Fruit fly (Drosophila melanogaster) whole organism, embryonic: Measurements from ENCODE around the gene Sap30.

Source experiments
- Asciz ChIP-seq: fragments of 200-800 bp; sonication (Bioruptor generic); optimal IDR thresholded peaks from 2 replicates; lab custom pipeline; 2017; ENCODE audit warnings: missing biosample characterization, mild to moderate bottlenecking, missing genetic modification characterization, missing genetic modification reagents
- Atf3 ChIP-seq: fragments of 200-800 bp; sonication (Bioruptor generic); optimal IDR thresholded peaks from 3 replicates; lab custom pipeline; 2016; ENCODE audit warnings: missing biosample characterization, missing genetic modification characterization
- Blimp-1 ChIP-seq: fragments of 200-800 bp; sonication (Bioruptor generic); optimal IDR thresholded peaks from 3 replicates; lab custom pipeline; 2018; ENCODE audit warnings: missing biosample characterization, missing genetic modification characterization, mild to moderate bottlenecking, moderate library complexity, missing genetic modification reagents
- BtbVII ChIP-seq: fragments of 200-800 bp; sonication (Bioruptor generic); optimal IDR thresholded peaks from 3 replicates; lab custom pipeline; 2017; ENCODE audit warnings: missing biosample characterization, mild to moderate bottlenecking, missing genetic modification characterization
- CG10147 ChIP-seq: fragments of 200-800 bp; sonication (Bioruptor generic); optimal IDR thresholded peaks from 2 replicates; lab custom pipeline; 2019; ENCODE audit warnings: missing biosample characterization, mild to moderate bottlenecking, missing genetic modification characterization, moderate library complexity
- CG10654 ChIP-seq: fragments of 200-800 bp; sonication (Bioruptor generic); optimal IDR thresholded peaks from 2 replicates; lab custom pipeline; 2016; ENCODE audit warnings: missing biosample characterization, missing genetic modification characterization
- CG11085 ChIP-seq: fragments of 200-800 bp; sonication (Bioruptor generic); IDR thresholded peaks from 2 replicates; pipeline ENCODE4 v1.3.6; 2022; ENCODE audit warnings: missing biosample characterization, missing genetic modification characterization
- CG12659 ChIP-seq: fragments of 200-800 bp; sonication (Bioruptor generic); optimal IDR thresholded peaks from 3 replicates; lab custom pipeline; 2017; ENCODE audit warnings: mild to moderate bottlenecking, missing biosample characterization, missing genetic modification reagents, missing genetic modification characterization
- CG14710 ChIP-seq: fragments of 200-800 bp; sonication (Bioruptor generic); optimal IDR thresholded peaks from 3 replicates; lab custom pipeline; 2019; ENCODE audit warnings: missing biosample characterization, mild to moderate bottlenecking, missing genetic modification characterization, moderate library complexity
- CG15696 ChIP-seq: fragments of 200-800 bp; sonication (Bioruptor generic); optimal IDR thresholded peaks from 2 replicates; lab custom pipeline; 2019; ENCODE audit warnings: missing biosample characterization, mild to moderate bottlenecking, missing genetic modification characterization, moderate library complexity
- CG1647 ChIP-seq: fragments of 200-800 bp; sonication (Bioruptor generic); optimal IDR thresholded peaks from 3 replicates; lab custom pipeline; 2016; ENCODE audit warnings: missing biosample characterization, missing genetic modification characterization
- CG17612 ChIP-seq: fragments of 200-800 bp; sonication (Bioruptor generic); IDR thresholded peaks from 2 replicates; pipeline ENCODE4 v1.3.6; 2022; ENCODE audit warnings: missing biosample characterization, missing genetic modification characterization
- CG1832 ChIP-seq: fragments of 200-800 bp; sonication (Bioruptor generic); optimal IDR thresholded peaks from 2 replicates; lab custom pipeline; 2017; ENCODE audit warnings: missing biosample characterization, mild to moderate bottlenecking, missing genetic modification characterization, inconsistent platforms
- CG2116 ChIP-seq: fragments of 200-800 bp; sonication (Bioruptor generic); optimal IDR thresholded peaks from 3 replicates; lab custom pipeline; 2018; ENCODE audit warnings: missing biosample characterization, mild to moderate bottlenecking, missing genetic modification characterization
- CG2712 ChIP-seq: fragments of 200-800 bp; optimal IDR thresholded peaks from 3 replicates; lab custom pipeline; 2019; ENCODE audit warnings: missing biosample characterization, mild to moderate bottlenecking, missing genetic modification characterization, moderate library complexity
- CG4424 ChIP-seq: fragments of 200-800 bp; sonication (Bioruptor generic); optimal IDR thresholded peaks from 3 replicates; lab custom pipeline; 2016; ENCODE audit warnings: missing biosample characterization, missing genetic modification characterization
- CG4820 ChIP-seq: fragments of 200-800 bp; sonication (Bioruptor generic); optimal IDR thresholded peaks from 3 replicates; lab custom pipeline; 2016; ENCODE audit warnings: missing biosample characterization, missing genetic modification characterization
- CG5953 ChIP-seq: fragments of 200-800 bp; sonication (Bioruptor generic); IDR thresholded peaks from 2 replicates; pipeline ENCODE4 v1.3.6; 2022; ENCODE audit warnings: missing biosample characterization, missing genetic modification characterization
- CG7928 ChIP-seq: fragments of 200-800 bp; sonication (Bioruptor generic); optimal IDR thresholded peaks from 2 replicates; lab custom pipeline; 2017; ENCODE audit warnings: missing biosample characterization, mild to moderate bottlenecking, missing genetic modification characterization
- CG7987 ChIP-seq: fragments of 200-800 bp; sonication (Bioruptor generic); optimal IDR thresholded peaks from 2 replicates; lab custom pipeline; 2018; ENCODE audit warnings: missing biosample characterization, mild to moderate bottlenecking, missing genetic modification characterization, moderate library complexity
- CG8944 ChIP-seq: fragments of 200-800 bp; sonication (Bioruptor generic); optimal IDR thresholded peaks from 3 replicates; lab custom pipeline; 2016; ENCODE audit warnings: missing biosample characterization, missing genetic modification characterization
- CG9609 ChIP-seq: fragments of 200-800 bp; sonication (Bioruptor generic); optimal IDR thresholded peaks from 3 replicates; lab custom pipeline; 2016; ENCODE audit warnings: missing biosample characterization, missing genetic modification characterization
- Dbx ChIP-seq: fragments of 200-800 bp; sonication (Bioruptor generic); IDR thresholded peaks from 3 replicates; pipeline ENCODE4 v1.3.6; 2022; ENCODE audit warnings: missing biosample characterization, missing genetic modification characterization
- Dref ChIP-seq: fragments of 200-800 bp; sonication (Bioruptor generic); IDR thresholded peaks from 2 replicates; pipeline ENCODE4 v1.3.6; 2022; ENCODE audit warnings: missing biosample characterization, missing genetic modification characterization
- HLH3B ChIP-seq: fragments of 200-800 bp; sonication (Bioruptor generic); IDR thresholded peaks from 2 replicates; pipeline ENCODE4 v1.3.6; 2022; ENCODE audit warnings: missing biosample characterization, missing genetic modification characterization
- Hr3 ChIP-seq: fragments of 200-800 bp; sonication (Bioruptor generic); optimal IDR thresholded peaks from 3 replicates; lab custom pipeline; 2016; ENCODE audit warnings: missing biosample characterization, missing genetic modification characterization
- Hr51 ChIP-seq, 2 experiments: fragments of 200-800 bp; sonication (Bioruptor generic); optimal IDR thresholded peaks; 2 replicates in 1 of 2; 3 replicates in 1 of 2; lab custom pipeline; 2016 to 2018; ENCODE audit warnings: missing biosample characterization in 2 of 2, missing genetic modification characterization in 2 of 2, mild to moderate bottlenecking in 1 of 2, moderate library complexity in 1 of 2
- Lim3 ChIP-seq: fragments of 200-800 bp; sonication (Bioruptor generic); IDR thresholded peaks from 2 replicates; pipeline ENCODE4 v1.3.6; 2022; ENCODE audit warnings: missing biosample characterization, missing genetic modification characterization
- Mes4 ChIP-seq: fragments of 200-800 bp; sonication (Bioruptor generic); optimal IDR thresholded peaks from 2 replicates; lab custom pipeline; 2016; ENCODE audit warnings: missing biosample characterization, missing genetic modification characterization
- Mrtf ChIP-seq: fragments of 200-800 bp; sonication (Bioruptor generic); IDR thresholded peaks from 3 replicates; pipeline ENCODE4 v1.3.6; 2022; ENCODE audit warnings: missing biosample characterization, missing genetic modification characterization
- Neu2 ChIP-seq: fragments of 200-800 bp; sonication (Bioruptor generic); optimal IDR thresholded peaks from 3 replicates; lab custom pipeline; 2016; ENCODE audit warnings: missing biosample characterization, missing genetic modification characterization, borderline replicate concordance
- Oli ChIP-seq: fragments of 200-800 bp; sonication (Bioruptor generic); optimal IDR thresholded peaks from 2 replicates; lab custom pipeline; 2018; ENCODE audit warnings: missing biosample characterization, mild to moderate bottlenecking, missing genetic modification characterization, moderate library complexity
- Scr ChIP-seq: fragments of 200-800 bp; sonication (Bioruptor generic); IDR thresholded peaks from 2 replicates; pipeline ENCODE4 v1.3.6; 2022; ENCODE audit warnings: missing biosample characterization, missing genetic modification characterization; ENCODE audit not compliant: partially characterized antibody
- Taf1 ChIP-seq: fragments of 200-800 bp; sonication (Bioruptor generic); IDR thresholded peaks from 2 replicates; pipeline ENCODE4 v1.3.6; 2022; ENCODE audit warnings: missing biosample characterization, missing genetic modification characterization
- YL-1 ChIP-seq: fragments of 200-800 bp; sonication (Bioruptor generic); optimal IDR thresholded peaks from 3 replicates; lab custom pipeline; 2017; ENCODE audit warnings: missing biosample characterization, mild to moderate bottlenecking, missing genetic modification characterization
- bigmax ChIP-seq: fragments of 200-800 bp; sonication (Bioruptor generic); optimal IDR thresholded peaks from 2 replicates; lab custom pipeline; 2018; ENCODE audit warnings: missing biosample characterization, mild to moderate bottlenecking, missing genetic modification characterization
- dm ChIP-seq: fragments of 200-800 bp; sonication (Bioruptor generic); optimal IDR thresholded peaks from 3 replicates; lab custom pipeline; 2016; ENCODE audit warnings: missing biosample characterization, missing genetic modification characterization
- dmrt99B ChIP-seq: fragments of 200-800 bp; sonication (Bioruptor generic); optimal IDR thresholded peaks from 2 replicates; lab custom pipeline; 2018; ENCODE audit warnings: missing biosample characterization, mild to moderate bottlenecking, missing genetic modification characterization, moderate library complexity
- dysf ChIP-seq: fragments of 200-800 bp; sonication (Bioruptor generic); IDR thresholded peaks from 3 replicates; pipeline ENCODE4 v1.3.6; 2022; ENCODE audit warnings: missing biosample characterization, missing genetic modification characterization
- fd64A ChIP-seq: fragments of 200-800 bp; sonication (Bioruptor generic); optimal IDR thresholded peaks from 3 replicates; lab custom pipeline; 2018; ENCODE audit warnings: missing biosample characterization, mild to moderate bottlenecking, missing genetic modification characterization
- gce ChIP-seq: fragments of 200-800 bp; sonication (Bioruptor generic); IDR thresholded peaks from 3 replicates; pipeline ENCODE4 v1.3.6; 2022; ENCODE audit warnings: missing biosample characterization, missing genetic modification characterization
- hth ChIP-seq: fragments of >200 bp; optimal IDR thresholded peaks from 2 replicates; lab custom pipeline; 2017; ENCODE audit warnings: inconsistent platforms
- jigr1 ChIP-seq: fragments of 200-800 bp; sonication (Bioruptor generic); IDR thresholded peaks from 3 replicates; pipeline ENCODE4 v1.3.6; 2022; ENCODE audit warnings: missing biosample characterization, missing genetic modification characterization
- klu ChIP-seq: fragments of 200-800 bp; sonication (Bioruptor generic); IDR thresholded peaks from 2 replicates; pipeline ENCODE4 v1.3.6; 2022; ENCODE audit warnings: missing biosample characterization, missing genetic modification characterization
- row ChIP-seq: fragments of 200-800 bp; sonication (Bioruptor generic); IDR thresholded peaks from 3 replicates; pipeline ENCODE4 v1.3.6; 2022; ENCODE audit warnings: missing biosample characterization, missing genetic modification characterization
- sc ChIP-seq, 3 experiments: fragments of >200 bp in 2 of 3; fragments of 200-800 bp in 1 of 3; sonication (Bioruptor generic) in 1 of 3; optimal IDR thresholded peaks; 2 replicates in 2 of 3; 3 replicates in 1 of 3; lab custom pipeline; 2017; ENCODE audit warnings: mild to moderate bottlenecking in 1 of 3, missing biosample characterization in 1 of 3, missing genetic modification characterization in 1 of 3, missing genetic modification reagents in 1 of 3
- seq ChIP-seq: fragments of 200-800 bp; sonication (Bioruptor generic); IDR thresholded peaks from 2 replicates; pipeline ENCODE4 v1.3.6; 2022; ENCODE audit warnings: missing biosample characterization, missing genetic modification characterization
- sima ChIP-seq: fragments of 200-800 bp; sonication (Bioruptor generic); optimal IDR thresholded peaks from 2 replicates; lab custom pipeline; 2016; ENCODE audit warnings: missing biosample characterization, missing genetic modification characterization
- sisA ChIP-seq: fragments of 200-800 bp; sonication (Bioruptor generic); IDR thresholded peaks from 2 replicates; pipeline ENCODE4 v1.3.6; 2022; ENCODE audit warnings: missing biosample characterization, missing genetic modification characterization
- tup ChIP-seq: fragments of 200-800 bp; sonication (Bioruptor generic); optimal IDR thresholded peaks from 2 replicates; lab custom pipeline; 2016; ENCODE audit warnings: missing biosample characterization, mild to moderate bottlenecking, missing genetic modification characterization, moderate library complexity
- vvl ChIP-seq: fragments of 200-800 bp; sonication (Bioruptor generic); IDR thresholded peaks from 2 replicates; pipeline ENCODE4 v1.3.6; 2022; ENCODE audit warnings: missing biosample characterization, missing genetic modification characterization

Sap30 gene

dm6 chrX:16786860-16787415 lies at the start of gene Sap30, which contains the start of gene CG9609:
TSS of gene Sap30 (plus strand) at chrX:16787283.
TSS of gene CG9609 (minus strand) at chrX:16787008.
- TF ChIP-seq Hr3 (GFP tag; lab: Kevin White, UChicago), result no peak
- TF ChIP-seq CG12659 (GFP tag; lab: Kevin White, UChicago), result peak; percentile 27
- TF ChIP-seq CG7928 (GFP tag; lab: Kevin White, UChicago), result peak; percentile 90
- TF ChIP-seq Mes4 (GFP tag; lab: Kevin White, UChicago), result no peak
- TF ChIP-seq CG4424, result no peak
- TF ChIP-seq Neu2, result no peak
- no peak for TF ChIP-seq Asciz (GFP tag; lab: Kevin White, UChicago)
- no peak for TF ChIP-seq hth (lab: Kevin White, UChicago)
- no peak for TF ChIP-seq Oli (tag; lab: Kevin White, UChicago)
- no peak for TF ChIP-seq CG10654
- no peak for TF ChIP-seq dm (GFP tag; lab: Kevin White, UChicago)
- TF ChIP-seq Dbx (GFP tag; lab: Robert Waterston, UW), result no peak
- TF ChIP-seq Taf1 (GFP tag; lab: Robert Waterston, UW), result no peak
- no peak for TF ChIP-seq seq (GFP tag; lab: Robert Waterston, UW)
- TF ChIP-seq klu (GFP tag; lab: Robert Waterston, UW), result no peak
- TF ChIP-seq vvl (GFP tag; lab: Robert Waterston, UW), result 0 out of 2 replicates have a peak, but pooled peaks have one; percentile 30
- TF ChIP-seq CG8944 (GFP tag; lab: Kevin White, UChicago), result no peak
- TF ChIP-seq Hr51 (GFP tag; optimal IDR thresholded peaks at IDR 0.05; lab: Kevin White, UChicago), result no peak
- no peak for TF ChIP-seq sima (GFP tag; lab: Kevin White, UChicago)
- TF ChIP-seq Lim3 (GFP tag; lab: Robert Waterston, UW), result no peak
- TF ChIP-seq CG1647 (GFP tag; lab: Kevin White, UChicago), result no peak
- TF ChIP-seq CG9609 (GFP tag; lab: Kevin White, UChicago), result peak; percentile 30
- no peak for TF ChIP-seq dysf (GFP tag; lab: Robert Waterston, UW)
- no peak for TF ChIP-seq CG10147 (GFP tag; lab: Kevin White, UChicago)
- peak; percentile 48 for TF ChIP-seq row (GFP tag; lab: Robert Waterston, UW)
- TF ChIP-seq CG2712 (tag; lab: Kevin White, UChicago), result no peak
- TF ChIP-seq fd64A (GFP tag; lab: Kevin White, UChicago), result no peak
- TF ChIP-seq HLH3B (GFP tag; lab: Robert Waterston, UW), result no peak
- no peak for TF ChIP-seq sisA (GFP tag; lab: Robert Waterston, UW)
- no peak for TF ChIP-seq YL-1 (GFP tag; lab: Kevin White, UChicago)
- TF ChIP-seq BtbVII (GFP tag; lab: Kevin White, UChicago), result no peak
- TF ChIP-seq CG5953 (GFP tag; lab: Robert Waterston, UW), result no peak
- no peak for TF ChIP-seq Blimp-1
- TF ChIP-seq sc (optimal IDR thresholded peaks at IDR 0.05; lab: Kevin White, UChicago), result no peak
- TF ChIP-seq sc (GFP tag; optimal IDR thresholded peaks at IDR 0.05; lab: Kevin White, UChicago), result no peak
- no peak for TF ChIP-seq tup (GFP tag; lab: Kevin White, UChicago)
- no peak for TF ChIP-seq CG17612 (GFP tag; lab: Robert Waterston, UW)
- no peak for TF ChIP-seq CG15696 (tag; lab: Kevin White, UChicago)
- no peak for TF ChIP-seq Scr (GFP tag; lab: Robert Waterston, UW)
- peak; percentile 73 for TF ChIP-seq Dref
- TF ChIP-seq CG4820 (GFP tag; lab: Kevin White, UChicago), result no peak
- TF ChIP-seq CG14710, result peak; percentile 61
- no peak for TF ChIP-seq Atf3 (GFP tag; lab: Kevin White, UChicago)
- TF ChIP-seq bigmax, result no peak
- 0 out of 3 replicates have a peak, but pooled peaks have one; percentile 15 for TF ChIP-seq gce (GFP tag; lab: Robert Waterston, UW)
- no peak for TF ChIP-seq CG11085 (GFP tag; lab: Robert Waterston, UW)
- TF ChIP-seq CG2116 (GFP tag; lab: Kevin White, UChicago), result peak; percentile 98
- no peak for TF ChIP-seq CG1832
- TF ChIP-seq CG7987 (GFP tag; lab: Kevin White, UChicago), result no peak
- TF ChIP-seq Mrtf, result no peak
- TF ChIP-seq jigr1 (GFP tag; lab: Robert Waterston, UW), result no peak
- no peak for TF ChIP-seq dmrt99B (tag; lab: Kevin White, UChicago)
